Worm (Caenorhabditis elegans) whole organism, midembryonic: Measurements from ENCODE around the gene rmd-2.
"Not testable (repeated sequence)": the region's sequence is repeated elsewhere in the genome, so short reads cannot be mapped to it uniquely, and the experiment has no call there.

Experiments used
- T22C8.4 ChIP-seq: fragments of 200-800 bp; sonication (Bioruptor generic); IDR thresholded peaks from 2 replicates; pipeline ENCODE4 v1.3.6; 2022; ENCODE audit warnings: missing genetic modification characterization, missing compliant biosample characterization
- cog-1 ChIP-seq: sonication (generic microtip); optimal IDR thresholded peaks from 2 replicates; lab custom pipeline; 2016; ENCODE audit warnings: missing genetic modification characterization, missing compliant biosample characterization
- flt-1 ChIP-seq: fragments of 200-800 bp; sonication (Bioruptor generic); IDR thresholded peaks from 2 replicates; pipeline ENCODE4 v1.3.6; 2022; ENCODE audit warnings: missing genetic modification characterization, missing compliant biosample characterization
- klf-2 ChIP-seq: fragments of 200-800 bp; sonication (Bioruptor generic); conservative IDR thresholded peaks from 2 replicates; pipeline ENCODE4 v1.3.6; 2022; ENCODE audit warnings: missing genetic modification reagents, missing genetic modification characterization, missing compliant biosample characterization
- med-1 ChIP-seq: sonication (generic microtip); optimal IDR thresholded peaks from 2 replicates; lab custom pipeline; 2017; ENCODE audit warnings: missing genetic modification characterization, mild to moderate bottlenecking, missing compliant biosample characterization, antibody characterized with exemption, missing genetic modification reagents; ENCODE audit not compliant: insufficient read depth
- ref-1 ChIP-seq: fragments of 200-800 bp; sonication (Bioruptor generic); conservative IDR thresholded peaks from 2 replicates; pipeline ENCODE4 v1.3.6; 2022; ENCODE audit warnings: missing genetic modification reagents, missing genetic modification characterization, missing compliant biosample characterization
- tab-1 ChIP-seq: fragments of 200-800 bp; sonication (Bioruptor generic); IDR thresholded peaks from 2 replicates; pipeline ENCODE4 v1.3.6; 2022; ENCODE audit warnings: missing genetic modification characterization, missing compliant biosample characterization
- ztf-23 ChIP-seq: fragments of 200-800 bp; sonication (Bioruptor generic); IDR thresholded peaks from 2 replicates; pipeline ENCODE4 v1.3.6; 2022; ENCODE audit warnings: missing genetic modification reagents, missing genetic modification characterization, missing compliant biosample characterization
- ztf-29 ChIP-seq: fragments of 200-800 bp; sonication (Bioruptor generic); IDR thresholded peaks from 2 replicates; pipeline ENCODE4 v1.3.6; 2022; ENCODE audit warnings: missing genetic modification reagents, missing genetic modification characterization, missing compliant biosample characterization

The rmd-2 gene

DNA sequence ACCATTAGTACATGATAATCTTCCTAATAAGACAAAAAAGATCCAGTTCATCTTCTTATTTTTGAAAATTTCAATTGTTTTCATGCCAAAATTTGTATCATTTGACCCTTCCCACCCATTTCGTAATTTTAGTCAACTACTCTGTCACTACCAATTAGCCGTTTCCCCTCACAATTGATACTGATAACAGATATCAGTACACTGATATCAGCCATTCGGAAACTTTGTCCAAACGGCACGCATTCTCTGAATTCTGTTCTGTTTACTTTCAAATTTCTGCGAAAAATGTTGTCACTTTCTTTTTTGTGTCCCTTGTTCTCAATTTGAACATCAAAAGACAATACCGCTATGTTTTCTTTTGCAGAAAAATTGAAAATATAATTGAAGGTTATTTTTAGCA is 26.6 kb upstream of the rmd-2 start:
- TF ChIP-seq tab-1 (GFP tag; lab: Robert Waterston, UW) (no peak), med-1 (GFP tag; lab: Kevin White, UChicago) (no peak), ref-1 (GFP tag; lab: Robert Waterston, UW) (no peak), flt-1 (GFP tag; lab: Robert Waterston, UW) (no peak), klf-2 (GFP tag; lab: Robert Waterston, UW) (no peak), cog-1 (tag; lab: Kevin White, UChicago) (no peak), ztf-23 (GFP tag; lab: Robert Waterston, UW) (no peak), T22C8.4 (GFP tag; lab: Robert Waterston, UW) (no peak), ztf-29 (GFP tag; lab: Robert Waterston, UW) (no peak)

DNA sequence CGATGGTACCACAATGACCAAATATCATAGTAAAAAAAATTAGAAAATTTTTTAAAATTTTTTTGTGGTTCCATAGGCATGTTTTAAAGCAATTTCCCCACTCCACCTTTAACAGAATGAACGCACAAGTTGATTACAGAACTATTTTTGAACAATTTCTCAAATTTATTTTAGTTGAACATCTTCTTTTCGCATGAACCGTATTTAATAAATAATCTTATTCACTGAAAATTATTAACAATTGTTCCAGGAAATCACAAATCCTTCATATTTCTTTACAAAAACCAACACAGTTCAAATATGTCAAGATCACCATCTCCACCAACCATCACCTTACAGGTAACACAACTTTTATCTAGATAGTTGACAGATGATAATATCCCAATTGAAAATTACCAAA is 25.5 kb upstream of the rmd-2 start, which contains the start of gene lea-1:
TSS of gene lea-1 (plus strand) at position 301 of the 400 bp plus-strand sequence.
- TF ChIP-seq ref-1 (GFP tag; lab: Robert Waterston, UW) (no peak), klf-2 (GFP tag; lab: Robert Waterston, UW) (no peak), ztf-23 (GFP tag; lab: Robert Waterston, UW) (no peak), ztf-29 (GFP tag; lab: Robert Waterston, UW) (no peak), flt-1 (GFP tag; lab: Robert Waterston, UW) (no peak), cog-1 (tag; lab: Kevin White, UChicago) (no peak), tab-1 (GFP tag; lab: Robert Waterston, UW) (no peak), T22C8.4 (GFP tag; lab: Robert Waterston, UW) (no peak), med-1 (GFP tag; lab: Kevin White, UChicago) (no peak)

DNA sequence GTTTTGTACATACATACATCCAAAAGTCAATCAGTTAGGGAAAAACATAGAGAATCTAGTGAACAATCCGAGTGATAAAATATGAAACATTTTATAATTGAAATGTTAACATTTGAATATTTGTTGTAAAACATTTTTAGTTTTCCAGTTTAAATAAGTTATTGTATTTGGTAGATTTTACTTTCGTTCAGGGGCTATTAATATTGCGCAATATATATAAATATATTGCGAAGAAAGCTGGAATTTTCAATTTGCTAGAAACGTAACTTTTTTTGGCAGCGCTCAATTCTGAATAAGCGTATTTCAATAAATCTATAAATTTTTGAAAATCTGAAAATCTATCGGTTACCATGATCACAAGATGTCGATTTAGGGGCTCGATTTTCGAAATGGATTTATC is 21.4 kb upstream of the rmd-2 start:
- TF ChIP-seq klf-2 (GFP tag; lab: Robert Waterston, UW) (no peak), ztf-29 (GFP tag; lab: Robert Waterston, UW) (no peak), ref-1 (GFP tag; lab: Robert Waterston, UW) (no peak), ztf-23 (GFP tag; lab: Robert Waterston, UW) (no peak), flt-1 (GFP tag; lab: Robert Waterston, UW) (no peak), med-1 (GFP tag; lab: Kevin White, UChicago) (no peak), T22C8.4 (GFP tag; lab: Robert Waterston, UW) (no peak), cog-1 (tag; lab: Kevin White, UChicago) (no peak), tab-1 (GFP tag; lab: Robert Waterston, UW) (no peak)

DNA sequence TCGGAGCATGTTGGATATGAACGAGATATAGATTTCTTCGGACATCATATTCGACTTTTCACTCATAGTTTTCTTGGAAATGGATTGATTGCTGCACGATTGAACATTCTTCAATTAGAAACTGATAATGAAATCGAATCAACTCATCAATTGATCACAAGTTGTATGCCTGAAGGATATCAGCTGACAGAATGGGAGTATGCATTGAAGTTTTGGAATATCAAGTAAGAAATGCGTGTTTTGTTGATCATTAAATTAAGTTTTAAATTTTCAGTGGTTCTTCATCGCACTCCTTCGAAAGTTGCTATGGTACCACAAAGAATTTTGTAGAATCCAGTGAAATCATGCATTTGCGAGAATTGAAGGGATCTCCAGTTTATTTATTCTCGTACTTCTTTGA is 20.3 kb upstream of the rmd-2 start:
- TF ChIP-seq T22C8.4 (GFP tag; lab: Robert Waterston, UW) (no peak), med-1 (GFP tag; lab: Kevin White, UChicago) (no peak), cog-1 (tag; lab: Kevin White, UChicago) (no peak), ztf-29 (GFP tag; lab: Robert Waterston, UW) (no peak)

DNA sequence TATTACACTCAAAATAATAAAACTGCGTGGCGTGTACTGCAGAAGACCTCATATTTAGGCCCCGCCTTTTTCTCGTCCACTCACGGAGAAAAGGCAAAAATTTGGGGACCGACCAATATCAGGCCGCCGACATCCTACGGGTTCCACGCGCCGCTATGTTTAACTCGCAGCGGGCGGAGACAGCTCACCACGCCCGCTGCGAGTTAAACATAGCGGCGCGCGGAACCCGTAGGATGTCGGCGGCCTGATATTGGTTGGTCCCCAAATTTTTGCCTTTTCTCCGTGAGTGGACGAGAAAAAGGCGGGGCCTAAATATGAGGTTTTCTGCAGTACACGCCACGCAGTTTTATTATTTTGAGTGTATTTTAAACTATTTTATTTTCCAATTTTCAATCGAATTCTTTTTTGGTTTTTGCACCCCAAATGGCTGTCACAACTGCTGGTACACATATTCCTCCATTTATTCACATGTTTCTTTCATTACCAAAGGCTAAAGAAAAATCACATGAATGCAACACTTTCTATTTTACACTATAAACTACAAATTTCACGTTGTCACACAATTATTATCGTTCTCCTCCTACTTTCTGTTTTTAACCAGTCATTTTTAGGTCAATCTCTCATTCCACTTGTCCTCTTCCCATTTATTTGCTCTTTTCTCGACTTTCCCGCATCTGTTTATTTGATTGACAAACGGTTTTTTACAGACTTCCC is 18.1 kb upstream of the rmd-2 start, which contains the start of gene uda-1:
TSS of gene uda-1 (plus strand) at position 708 of the 714 bp plus-strand sequence.
- not testable (repeated sequence) for TF ChIP-seq tab-1 (GFP tag; lab: Robert Waterston, UW); ztf-29 (GFP tag; lab: Robert Waterston, UW); cog-1 (tag; lab: Kevin White, UChicago)

DNA sequence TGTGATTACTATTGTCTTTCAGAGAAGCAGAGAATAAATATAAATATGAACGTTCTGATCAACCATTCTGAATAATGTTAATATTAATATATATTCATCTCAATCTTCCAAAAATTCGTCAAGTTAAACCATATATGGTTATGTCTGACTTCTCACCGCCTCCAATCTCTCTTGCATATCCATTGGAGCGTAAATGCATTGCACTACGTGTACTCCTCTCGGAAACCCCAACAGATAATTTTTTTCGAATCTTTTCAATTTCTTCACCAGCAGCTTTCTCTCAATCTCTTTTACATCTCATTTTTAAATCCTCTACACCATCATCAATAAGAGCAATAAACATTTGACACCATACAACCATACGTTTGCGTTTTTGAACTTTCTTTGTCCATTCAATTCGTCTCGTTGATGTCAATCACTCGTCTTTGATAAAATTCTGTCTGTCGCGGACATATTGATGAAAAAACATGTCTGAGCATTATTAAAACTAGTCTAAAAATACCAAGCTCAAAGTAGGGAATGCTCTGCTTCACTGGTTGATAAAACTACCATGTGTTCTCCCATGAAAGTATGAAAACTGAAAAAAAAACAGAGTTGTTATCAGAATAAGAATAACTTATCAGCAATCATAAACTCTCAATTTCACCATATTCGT is 17.4 kb upstream of the rmd-2 start:
- TF ChIP-seq med-1 (GFP tag; lab: Kevin White, UChicago) (no peak), ztf-23 (GFP tag; lab: Robert Waterston, UW) (0 out of 2 replicates have a peak, but pooled peaks have one; percentile 21), tab-1 (GFP tag; lab: Robert Waterston, UW) (no peak)

- no peak for TF ChIP-seq ref-1 (GFP tag; lab: Robert Waterston, UW)
- TF ChIP-seq T22C8.4 (GFP tag; lab: Robert Waterston, UW): no peak
- TF ChIP-seq flt-1 (GFP tag; lab: Robert Waterston, UW): no peak
- TF ChIP-seq ztf-23 (GFP tag; lab: Robert Waterston, UW): no peak
- TF ChIP-seq ztf-29 (GFP tag; lab: Robert Waterston, UW): no peak
- no peak for TF ChIP-seq klf-2 (GFP tag; lab: Robert Waterston, UW)
- no peak for TF ChIP-seq tab-1 (GFP tag; lab: Robert Waterston, UW)
- TF ChIP-seq cog-1 (tag; lab: Kevin White, UChicago): no peak
- TF ChIP-seq med-1 (GFP tag; lab: Kevin White, UChicago): no peak
Observed at ce11 chrV:10002720-10003119, 16.6 kb upstream of the rmd-2 start.

DNA sequence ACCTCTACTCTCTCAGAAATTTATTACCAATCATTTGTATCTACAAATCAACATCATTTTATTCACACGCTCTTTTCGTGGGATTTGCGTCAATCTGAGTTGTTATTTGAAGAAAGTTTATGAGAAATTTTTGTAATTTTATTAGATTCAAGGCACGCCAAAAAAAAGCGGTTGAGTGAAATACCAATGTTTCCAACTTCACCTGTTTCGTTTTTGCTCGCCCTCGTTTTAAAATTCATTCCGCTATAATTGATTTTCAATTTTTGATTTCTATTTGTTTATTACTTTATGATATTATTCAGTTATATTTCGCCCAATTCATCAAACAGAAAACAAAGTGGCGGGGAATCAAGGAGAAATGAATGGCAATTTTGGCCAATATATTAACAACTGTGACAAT is 14.7 kb upstream of the rmd-2 start, which contains the start of gene K08H10.10:
TSS of gene K08H10.10 (plus strand) at position 301 of the 400 bp plus-strand sequence.
- TF ChIP-seq ref-1 (GFP tag; lab: Robert Waterston, UW): no peak
- TF ChIP-seq T22C8.4 (GFP tag; lab: Robert Waterston, UW): no peak
- TF ChIP-seq med-1 (GFP tag; lab: Kevin White, UChicago): no peak
- TF ChIP-seq tab-1 (GFP tag; lab: Robert Waterston, UW): no peak
- TF ChIP-seq flt-1 (GFP tag; lab: Robert Waterston, UW): no peak
- no peak for TF ChIP-seq ztf-23 (GFP tag; lab: Robert Waterston, UW)
- no peak for TF ChIP-seq cog-1 (tag; lab: Kevin White, UChicago)
- TF ChIP-seq klf-2 (GFP tag; lab: Robert Waterston, UW): no peak
- no peak for TF ChIP-seq ztf-29 (GFP tag; lab: Robert Waterston, UW)

DNA sequence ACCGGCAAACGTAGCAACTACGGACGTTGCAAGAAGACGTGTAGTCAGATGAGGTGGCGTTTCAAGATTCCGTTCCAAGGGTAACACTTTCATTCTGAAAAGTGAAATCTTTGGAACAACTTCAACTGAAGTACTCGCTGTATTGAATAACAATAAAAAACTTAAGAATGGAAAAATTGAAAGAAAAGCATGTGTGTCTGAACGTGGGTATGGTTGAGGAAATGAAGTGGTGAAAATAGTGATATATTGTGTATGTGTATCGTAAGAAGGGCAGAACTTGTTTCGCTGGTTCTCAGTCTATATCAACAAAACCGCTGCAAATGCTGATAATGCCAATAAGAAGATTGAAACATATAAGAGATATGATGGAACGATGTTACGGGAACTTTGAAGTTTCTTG is 9.7 kb upstream of the rmd-2 start, which contains the start of gene K08H10.6:
TSS of gene K08H10.6 (minus strand) at position 101 of the 400 bp plus-strand sequence.
- TF ChIP-seq ztf-29 (GFP tag; lab: Robert Waterston, UW) (no peak), flt-1 (GFP tag; lab: Robert Waterston, UW) (no peak), ref-1 (GFP tag; lab: Robert Waterston, UW) (no peak), klf-2 (GFP tag; lab: Robert Waterston, UW) (no peak), med-1 (GFP tag; lab: Kevin White, UChicago) (no peak)
